Worm (Caenorhabditis elegans): Measurements from ENCODE around the gene Y53F4A.2.

- TF ChIP-seq egl-27 (tag; optimal IDR thresholded peaks at IDR 0.05) (no peak), snpc-4 (tag; optimal IDR thresholded peaks at IDR 0.05) (no peak), skn-1 (tag; optimal IDR thresholded peaks at IDR 0.05) (no peak), elt-1 (tag; optimal IDR thresholded peaks at IDR 0.05) (no peak), gmeb-1 (tag; optimal IDR thresholded peaks at IDR 0.05) (no peak), nhr-12 (tag; optimal IDR thresholded peaks at IDR 0.05) (no peak), nhr-11 (tag; optimal IDR thresholded peaks at IDR 0.05) (no peak), unc-62 (GFP tag; optimal IDR thresholded peaks at IDR 0.05) (no peak), ZK546.5 (tag; optimal IDR thresholded peaks at IDR 0.05) (no peak), nhr-77 (tag; optimal IDR thresholded peaks at IDR 0.05) (no peak), ztf-4 (tag; optimal IDR thresholded peaks at IDR 0.05) (no peak), sma-3 (GFP tag; optimal IDR thresholded peaks at IDR 0.05) (no peak), blmp-1 (tag; optimal IDR thresholded peaks at IDR 0.05; ENCODE audit: insufficient read depth) (no peak)
Observed at ce11 chrII:14849897-14850296, 27.1 kb downstream of the Y53F4A.2 start.

All from whole organism, L2 larva.